Worm (Caenorhabditis elegans): ENCODE results near the gene ssp-33.

The ssp-33 gene

ce11 chrV:14696604-14697307, 14.4 kb upstream of the ssp-33 start, which contains the start of gene unc-112 (continued):
- no peak for TF ChIP-seq snpc-4 (tag; optimal IDR thresholded peaks at IDR 0.05)

ce11 chrV:14698005-14698404, 13.2 kb upstream of the ssp-33 start:
- TF ChIP-seq sma-3 (GFP tag; optimal IDR thresholded peaks at IDR 0.05) (no peak), nhr-237 (tag; optimal IDR thresholded peaks at IDR 0.05) (no peak), sem-4 (tag; optimal IDR thresholded peaks at IDR 0.05) (no peak), nhr-21 (tag; optimal IDR thresholded peaks at IDR 0.05) (no peak), unc-55 (GFP tag; optimal IDR thresholded peaks at IDR 0.05) (no peak), nhr-23 (tag; optimal IDR thresholded peaks at IDR 0.05) (no peak), ceh-82 (tag; optimal IDR thresholded peaks at IDR 0.05) (no peak), fos-1 (tag; optimal IDR thresholded peaks at IDR 0.05) (no peak)

DNA sequence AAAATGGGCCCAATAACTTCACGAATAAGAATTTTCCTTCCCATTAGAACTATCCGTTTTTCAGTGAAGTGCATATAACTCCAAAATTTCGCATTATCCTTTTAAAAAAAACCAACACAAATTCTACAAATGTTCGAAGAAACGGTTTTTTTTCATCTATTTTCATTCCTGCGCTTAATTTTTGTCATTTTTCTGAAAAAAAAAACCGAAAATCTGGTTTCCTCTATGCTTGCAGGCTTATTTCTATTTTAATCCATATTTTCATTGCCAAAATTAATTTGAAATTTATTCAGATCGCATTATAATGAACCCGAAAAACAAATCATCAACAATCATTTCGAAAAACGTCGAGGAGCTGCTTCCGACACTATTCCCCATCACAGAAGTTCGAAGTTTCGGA, 12.5 kb upstream of the ssp-33 start, which contains the start of gene set-5:
Gene set-5, plus strand, starts transcription at position 301 of the 400 bp plus-strand sequence.
- TF ChIP-seq peb-1 (tag; optimal IDR thresholded peaks at IDR 0.05): no peak
- TF ChIP-seq Y55F3AM.14 (GFP tag; optimal IDR thresholded peaks at IDR 0.05): no peak
- no peak for TF ChIP-seq nhr-129 (tag; optimal IDR thresholded peaks at IDR 0.05)
- no peak for TF ChIP-seq ztf-1 (GFP tag; conservative IDR thresholded peaks at IDR 0.05)

ce11 chrV:14707958-14708357, 3.2 kb upstream of the ssp-33 start, which contains the start of gene R08A2.9:
Gene R08A2.9 (plus strand): TSS chrV:14708258.
- TF ChIP-seq crh-2 (tag; optimal IDR thresholded peaks at IDR 0.05): no peak
- no peak for TF ChIP-seq lin-39 (tag; optimal IDR thresholded peaks at IDR 0.05)
- TF ChIP-seq nhr-237 (tag; optimal IDR thresholded peaks at IDR 0.05): no peak
- TF ChIP-seq skn-1 (tag; optimal IDR thresholded peaks at IDR 0.05): no peak
- TF ChIP-seq lin-13 (GFP tag; optimal IDR thresholded peaks at IDR 0.05): no peak
- no peak for TF ChIP-seq nhr-77 (tag; optimal IDR thresholded peaks at IDR 0.05)
- no peak for TF ChIP-seq F13H6.1 (tag; optimal IDR thresholded peaks at IDR 0.05)
- no peak for TF ChIP-seq ama-1 (optimal IDR thresholded peaks at IDR 0.05)
- TF ChIP-seq nhr-129 (tag; optimal IDR thresholded peaks at IDR 0.05): no peak
- TF ChIP-seq lsy-2 (tag; optimal IDR thresholded peaks at IDR 0.05): no peak
- TF ChIP-seq nhr-11 (tag; optimal IDR thresholded peaks at IDR 0.05): no peak
- no peak for TF ChIP-seq nhr-12 (tag; optimal IDR thresholded peaks at IDR 0.05)
- no peak for TF ChIP-seq ztf-11 (tag; optimal IDR thresholded peaks at IDR 0.05)
- TF ChIP-seq ceh-16 (tag; optimal IDR thresholded peaks at IDR 0.05): no peak
- TF ChIP-seq ZK546.5 (tag; optimal IDR thresholded peaks at IDR 0.05): no peak

ce11 chrV:14712316-14712715, 1.1 kb downstream of the ssp-33 start, which contains the start of gene R08A2.5:
Gene R08A2.5 (plus strand): TSS chrV:14712616.
- TF ChIP-seq unc-55 (GFP tag; optimal IDR thresholded peaks at IDR 0.05) (no peak), nhr-23 (tag; optimal IDR thresholded peaks at IDR 0.05) (no peak), mdl-1 (tag; optimal IDR thresholded peaks at IDR 0.05) (no peak), nhr-237 (tag; optimal IDR thresholded peaks at IDR 0.05) (no peak), snpc-4 (tag; optimal IDR thresholded peaks at IDR 0.05) (no peak), ZK546.5 (tag; optimal IDR thresholded peaks at IDR 0.05) (no peak), mab-5 (tag; optimal IDR thresholded peaks at IDR 0.05) (no peak), gmeb-1 (tag; optimal IDR thresholded peaks at IDR 0.05) (no peak), blmp-1 (tag; optimal IDR thresholded peaks at IDR 0.05; ENCODE audit: insufficient read depth) (no peak), lin-39 (tag; optimal IDR thresholded peaks at IDR 0.05) (no peak), alr-1 (tag; optimal IDR thresholded peaks at IDR 0.05) (no peak), ceh-82 (tag; optimal IDR thresholded peaks at IDR 0.05) (no peak), peb-1 (tag; optimal IDR thresholded peaks at IDR 0.05) (no peak), ztf-11 (tag; optimal IDR thresholded peaks at IDR 0.05) (no peak), fos-1 (tag; optimal IDR thresholded peaks at IDR 0.05) (no peak)

ce11 chrV:14715608-14716007, 4.4 kb downstream of the ssp-33 start, which contains the start of gene R08A2.2:
Gene R08A2.2 (minus strand): TSS chrV:14715708.
- no peak for TF ChIP-seq crh-2 (tag; optimal IDR thresholded peaks at IDR 0.05)
